Fruit fly (Drosophila melanogaster): ENCODE data around the gene Bka.

The Bka gene

dm6 chr2L:9911783-9912182 is 16.7 kb downstream of the Bka start (continued):
- TF ChIP-seq Hr39 (optimal IDR thresholded peaks at IDR 0.05) (no peak), crol (GFP tag; IDR thresholded peaks at IDR 0.05) (peak; percentile 28; the same call in 1 of the 2 replicates), aop (GFP tag; IDR thresholded peaks at IDR 0.05) (no peak), CG8281 (tag; optimal IDR thresholded peaks at IDR 0.05) (no peak), CG16863 (GFP tag; optimal IDR thresholded peaks at IDR 0.05) (no peak), CG32532 (GFP tag; IDR thresholded peaks at IDR 0.05) (peak; percentile 15; the same call in 1 of the 2 replicates), CG34224 (GFP tag; IDR thresholded peaks at IDR 0.05; ENCODE audit: partially characterized antibody) (no peak), kni (GFP tag; optimal IDR thresholded peaks at IDR 0.05) (no peak), Doc2 (GFP tag; IDR thresholded peaks at IDR 0.05) (no peak), Dll (GFP tag; IDR thresholded peaks at IDR 0.05; ENCODE audit: partially characterized antibody) (no peak), trh (GFP tag; optimal IDR thresholded peaks at IDR 0.05) (no peak), CG5953 (GFP tag; IDR thresholded peaks at IDR 0.05) (peak; percentile 66), sob (GFP tag; IDR thresholded peaks at IDR 0.05) (peak; percentile 23; the same call in 1 of the 2 replicates), CG11723 (GFP tag; optimal IDR thresholded peaks at IDR 0.05) (no peak), Hr51 (GFP tag; optimal IDR thresholded peaks at IDR 0.05) (no peak), CG4360 (GFP tag; IDR thresholded peaks at IDR 0.05) (no peak), dm (GFP tag; optimal IDR thresholded peaks at IDR 0.05) (no peak), CG6683 (GFP tag; optimal IDR thresholded peaks at IDR 0.05) (no peak), CG3838 (GFP tag; optimal IDR thresholded peaks at IDR 0.05) (no peak), CG18619 (GFP tag; optimal IDR thresholded peaks at IDR 0.05) (peak; percentile 31), Oli (tag; optimal IDR thresholded peaks at IDR 0.05) (no peak), Jarid2 (GFP tag; optimal IDR thresholded peaks at IDR 0.05) (no peak), CG2875 (GFP tag; optimal IDR thresholded peaks at IDR 0.05) (no peak), ranshi (GFP tag; IDR thresholded peaks at IDR 0.05) (0 out of 2 replicates have a peak, but pooled peaks have one; percentile 31), CG6791 (GFP tag; IDR thresholded peaks at IDR 0.05; ENCODE audit: partially characterized antibody) (no peak), CG12299 (tag; optimal IDR thresholded peaks at IDR 0.05) (no peak), dati (GFP tag; IDR thresholded peaks at IDR 0.05) (no peak), Sin3A (optimal IDR thresholded peaks at IDR 0.05) (no peak), H15 (GFP tag; IDR thresholded peaks at IDR 0.05) (no peak), CG3163 (GFP tag; optimal IDR thresholded peaks at IDR 0.05) (no peak), CG12236 (GFP tag; optimal IDR thresholded peaks at IDR 0.05) (no peak), Taf1 (GFP tag; IDR thresholded peaks at IDR 0.05) (no peak), sqz (GFP tag; optimal IDR thresholded peaks at IDR 0.05) (no peak), pros (GFP tag; optimal IDR thresholded peaks at IDR 0.05) (no peak), CG2678 (tag; optimal IDR thresholded peaks at IDR 0.05) (peak; percentile 28), klu (GFP tag; IDR thresholded peaks at IDR 0.05) (no peak), Optix (GFP tag; IDR thresholded peaks at IDR 0.05) (peak; percentile 24; the same call in 1 of the 3 replicates), sens (GFP tag) (peak; percentile 53), CG8944 (GFP tag; optimal IDR thresholded peaks at IDR 0.05) (no peak), fd102C (GFP tag; optimal IDR thresholded peaks at IDR 0.05) (no peak), dmrt99B (tag; optimal IDR thresholded peaks at IDR 0.05) (peak; percentile 19), Tbp (GFP tag; optimal IDR thresholded peaks at IDR 0.05) (no peak), gcm2 (GFP tag; optimal IDR thresholded peaks at IDR 0.05) (no peak), toy (GFP tag; IDR thresholded peaks at IDR 0.05) (no peak), ham (GFP tag; IDR thresholded peaks at IDR 0.05) (peak; percentile 17; the same call in 1 of the 2 replicates), pita (GFP tag; optimal IDR thresholded peaks at IDR 0.05) (no peak), CG43689 (GFP tag; IDR thresholded peaks at IDR 0.05) (no peak), CG13287 (GFP tag; IDR thresholded peaks at IDR 0.05; ENCODE audit: partially characterized antibody) (peak; percentile 27; the same call in 1 of the 2 replicates), lov (optimal IDR thresholded peaks at IDR 0.05) (no peak), lov (GFP tag; IDR thresholded peaks at IDR 0.05) (0 out of 3 replicates have a peak, but pooled peaks have one; percentile 10), CG7357 (GFP tag; IDR thresholded peaks at IDR 0.05) (no peak), CG6254 (GFP tag; optimal IDR thresholded peaks at IDR 0.05) (no peak), CG6175 (GFP tag; IDR thresholded peaks at IDR 0.05) (no peak)
